Fruit fly (Drosophila melanogaster): Measurements from ENCODE around the gene SdicA.
"Not testable (repeated sequence)": the region's sequence is repeated elsewhere in the genome, so short reads cannot be mapped to it uniquely, and the experiment has no call there.

Gene SdicA

dm6 chrX:20201833-20202232 lies at the start of gene SdicA:
Gene SdicA, minus strand, starts transcription at chrX:20201933.
- not testable (repeated sequence) for TF ChIP-seq CG15710 (tag; optimal IDR thresholded peaks at IDR 0.05); D1 (tag; optimal IDR thresholded peaks at IDR 0.05); CG13204 (GFP tag; optimal IDR thresholded peaks at IDR 0.05)

dm6 chrX:20251069-20251468 lies 49.3 kb upstream of the SdicA start, which contains the start of the genes CG17068 and Rab10:
Gene CG17068, minus strand, starts transcription at chrX:20251093.
Gene Rab10, plus strand, starts transcription at chrX:20251338.
- no peak for TF ChIP-seq CG9948 (tag; optimal IDR thresholded peaks at IDR 0.05)
- no peak for TF ChIP-seq Snoo (tag; optimal IDR thresholded peaks at IDR 0.05)
- no peak for TF ChIP-seq CG8301 (tag; optimal IDR thresholded peaks at IDR 0.05)

- peak; percentile 27 for TF ChIP-seq CG17806 (tag; optimal IDR thresholded peaks at IDR 0.05)
- TF ChIP-seq EcR (GFP tag; optimal IDR thresholded peaks at IDR 0.05) = no peak
- peak; percentile 3 for TF ChIP-seq CG34367 (tag; optimal IDR thresholded peaks at IDR 0.05)
- TF ChIP-seq fd96Ca (GFP tag; IDR thresholded peaks at IDR 0.05) = peak; percentile 71; the same call in 2 of the 3 replicates
- TF ChIP-seq CG14655 (GFP tag; optimal IDR thresholded peaks at IDR 0.05) = no peak
- TF ChIP-seq Snoo (tag; optimal IDR thresholded peaks at IDR 0.05) = no peak
- peak; percentile 61; the same call in 2 of the 3 replicates for TF ChIP-seq CG4496 (GFP tag; IDR thresholded peaks at IDR 0.05)
- TF ChIP-seq CG32121 (GFP tag; IDR thresholded peaks at IDR 0.05) = no peak
- TF ChIP-seq rn (GFP tag; IDR thresholded peaks at IDR 0.05) = 0 out of 2 replicates have a peak, but pooled peaks have one; percentile 16
- no peak for TF ChIP-seq D1 (tag; optimal IDR thresholded peaks at IDR 0.05)
- TF ChIP-seq CG9948 (tag; optimal IDR thresholded peaks at IDR 0.05) = peak; percentile 42
- TF ChIP-seq CG15710 (tag; optimal IDR thresholded peaks at IDR 0.05) = peak; percentile 39
- no peak for TF ChIP-seq CG10348 (GFP tag; IDR thresholded peaks at IDR 0.05)
- peak; percentile 2 for TF ChIP-seq CG8301 (tag; optimal IDR thresholded peaks at IDR 0.05)
- TF ChIP-seq gl (tag; optimal IDR thresholded peaks at IDR 0.05) = no peak
- TF ChIP-seq CG8159 (tag; optimal IDR thresholded peaks at IDR 0.05) = peak; percentile 3
- no peak for TF ChIP-seq Pif1A (GFP tag; optimal IDR thresholded peaks at IDR 0.05)
- no peak for TF ChIP-seq Pif1B (GFP tag; optimal IDR thresholded peaks at IDR 0.05)
- peak; percentile 24; the same call in 1 of the 2 replicates for TF ChIP-seq CG12605 (GFP tag; IDR thresholded peaks at IDR 0.05)
- TF ChIP-seq CG13204 (GFP tag; optimal IDR thresholded peaks at IDR 0.05) = no peak
- TF ChIP-seq Ets98B (GFP tag; IDR thresholded peaks at IDR 0.05) = peak; percentile 38; the same call in 1 of the 2 replicates
Measured at dm6 chrX:20247710-20248109, 46.0 kb upstream of the SdicA start.

DNA sequence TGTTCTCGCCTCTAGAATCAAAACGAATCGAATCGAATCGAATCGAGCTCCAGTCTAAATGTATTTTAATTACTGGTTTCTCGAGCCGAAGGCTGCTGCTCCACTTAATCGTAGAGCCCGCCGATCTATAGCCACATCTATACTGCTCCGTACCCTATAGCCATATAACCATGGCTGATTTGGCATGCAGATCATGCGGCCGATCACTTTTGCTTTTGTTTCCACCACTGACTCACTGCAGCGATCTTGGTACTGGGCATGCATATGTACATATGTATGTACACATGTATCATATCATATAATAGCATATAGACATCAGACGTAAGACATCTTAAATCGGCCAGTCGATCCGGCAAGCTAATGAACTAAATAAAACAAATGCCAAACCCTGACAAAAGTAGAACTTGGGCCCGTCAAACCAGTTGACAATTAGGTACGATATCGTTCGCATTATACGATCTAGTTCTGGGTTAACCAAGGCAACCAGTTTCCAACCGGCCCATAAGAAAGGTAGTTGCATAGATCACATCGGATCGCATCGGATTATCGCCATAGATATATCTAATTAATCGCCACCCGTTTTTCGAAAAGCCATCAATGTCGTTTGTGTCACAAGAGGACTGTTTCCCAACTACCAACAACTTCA lies 43.6 kb upstream of the SdicA start:
- TF ChIP-seq CG10348 (GFP tag; IDR thresholded peaks at IDR 0.05) (no peak), rn (GFP tag; IDR thresholded peaks at IDR 0.05) (no peak), D1 (tag; optimal IDR thresholded peaks at IDR 0.05) (no peak), CG32121 (GFP tag; IDR thresholded peaks at IDR 0.05) (no peak), CG34367 (tag; optimal IDR thresholded peaks at IDR 0.05) (no peak), fd96Ca (GFP tag; IDR thresholded peaks at IDR 0.05) (no peak), CG8301 (tag; optimal IDR thresholded peaks at IDR 0.05) (no peak), CG17806 (tag; optimal IDR thresholded peaks at IDR 0.05) (no peak), CG9948 (tag; optimal IDR thresholded peaks at IDR 0.05) (no peak), CG8159 (tag; optimal IDR thresholded peaks at IDR 0.05) (no peak), Pif1B (GFP tag; optimal IDR thresholded peaks at IDR 0.05) (no peak)

DNA sequence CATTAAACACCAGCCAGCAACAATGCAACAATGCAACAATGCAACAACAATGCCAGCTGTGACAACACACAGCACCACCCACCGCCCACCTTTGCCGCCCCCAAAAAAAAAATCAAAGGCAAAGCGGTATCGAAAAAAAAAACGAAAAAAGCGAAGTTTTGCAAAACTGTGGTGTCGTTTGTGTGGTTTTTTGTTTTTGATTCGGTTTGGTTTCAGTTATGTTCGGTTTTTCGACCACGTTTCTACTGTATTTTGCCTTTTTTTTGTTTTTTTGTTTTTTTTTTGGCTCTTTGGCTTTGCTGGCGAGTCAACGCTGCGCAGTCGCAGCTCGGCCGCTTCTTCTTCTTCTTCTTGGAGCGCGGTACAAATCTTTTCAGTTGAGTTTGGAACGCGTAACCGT lies 42.5 kb upstream of the SdicA start, which contains the start of gene Peritrophin-A:
Peritrophin-A (plus strand) TSS at position 370 of the 400 bp plus-strand sequence.
- TF ChIP-seq CG32121 (GFP tag; IDR thresholded peaks at IDR 0.05) (peak; percentile 79), rn (GFP tag; IDR thresholded peaks at IDR 0.05) (peak; percentile 39; the same call in 1 of the 2 replicates), Pif1B (GFP tag; optimal IDR thresholded peaks at IDR 0.05) (no peak), Pif1A (GFP tag; optimal IDR thresholded peaks at IDR 0.05) (peak; percentile 30), Ets98B (GFP tag; IDR thresholded peaks at IDR 0.05) (peak; percentile 62), CG15710 (tag; optimal IDR thresholded peaks at IDR 0.05) (no peak), CG13204 (GFP tag; optimal IDR thresholded peaks at IDR 0.05) (no peak), Snoo (tag; optimal IDR thresholded peaks at IDR 0.05) (peak; percentile 62), CG8159 (tag; optimal IDR thresholded peaks at IDR 0.05) (no peak), CG10348 (GFP tag; IDR thresholded peaks at IDR 0.05) (no peak), D1 (tag; optimal IDR thresholded peaks at IDR 0.05) (no peak), gl (tag; optimal IDR thresholded peaks at IDR 0.05) (no peak), EcR (GFP tag; optimal IDR thresholded peaks at IDR 0.05) (no peak), fd96Ca (GFP tag; IDR thresholded peaks at IDR 0.05) (peak; percentile 67; the same call in 2 of the 3 replicates), CG17806 (tag; optimal IDR thresholded peaks at IDR 0.05) (no peak), CG34367 (tag; optimal IDR thresholded peaks at IDR 0.05) (no peak), CG14655 (GFP tag; optimal IDR thresholded peaks at IDR 0.05) (no peak), CG12605 (GFP tag; IDR thresholded peaks at IDR 0.05) (peak; percentile 80), CG9948 (tag; optimal IDR thresholded peaks at IDR 0.05) (no peak), CG8301 (tag; optimal IDR thresholded peaks at IDR 0.05) (no peak), CG4496 (GFP tag; IDR thresholded peaks at IDR 0.05) (peak; percentile 75; the same call in 2 of the 3 replicates)

- no peak for TF ChIP-seq Pif1A (GFP tag; optimal IDR thresholded peaks at IDR 0.05)
- TF ChIP-seq CG15710 (tag; optimal IDR thresholded peaks at IDR 0.05) = no peak
- no peak for TF ChIP-seq CG34367 (tag; optimal IDR thresholded peaks at IDR 0.05)
- no peak for TF ChIP-seq fd96Ca (GFP tag; IDR thresholded peaks at IDR 0.05)
- no peak for TF ChIP-seq CG32121 (GFP tag; IDR thresholded peaks at IDR 0.05)
- TF ChIP-seq D1 (tag; optimal IDR thresholded peaks at IDR 0.05) = no peak
- TF ChIP-seq CG13204 (GFP tag; optimal IDR thresholded peaks at IDR 0.05) = no peak
- TF ChIP-seq EcR (GFP tag; optimal IDR thresholded peaks at IDR 0.05) = no peak
- no peak for TF ChIP-seq gl (tag; optimal IDR thresholded peaks at IDR 0.05)
- TF ChIP-seq Snoo (tag; optimal IDR thresholded peaks at IDR 0.05) = no peak
- no peak for TF ChIP-seq CG8301 (tag; optimal IDR thresholded peaks at IDR 0.05)
- no peak for TF ChIP-seq Pif1B (GFP tag; optimal IDR thresholded peaks at IDR 0.05)
- TF ChIP-seq CG9948 (tag; optimal IDR thresholded peaks at IDR 0.05) = no peak
- TF ChIP-seq Ets98B (GFP tag; IDR thresholded peaks at IDR 0.05) = no peak
Measured at dm6 chrX:20243274-20243839, 41.6 kb upstream of the SdicA start.

Data from whole organism, pupa.